Worm (Caenorhabditis elegans): ENCODE results near the gene arx-2.
A peak's percentile ranks its signal among the peaks of the same experiment; 100 is the strongest.

The arx-2 gene

DNA sequence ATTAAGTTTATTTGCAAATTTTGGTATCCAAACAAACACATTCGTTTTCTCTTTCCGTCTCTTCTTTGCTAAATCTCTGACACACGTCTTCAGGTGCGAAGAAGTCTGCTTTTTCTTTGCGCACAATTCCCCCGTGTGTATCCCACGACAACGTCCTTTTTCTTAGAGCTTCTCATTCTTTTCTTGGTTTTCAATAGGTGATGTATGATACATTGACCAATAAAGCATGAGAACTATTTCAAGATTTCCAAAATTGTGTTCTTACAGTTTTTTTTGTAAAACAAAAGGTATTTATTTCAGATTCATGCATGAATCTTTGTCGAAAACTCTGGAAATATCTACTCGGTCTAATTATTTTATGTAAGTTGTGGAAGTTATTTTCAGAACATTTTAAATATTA is 48.4 kb downstream of the arx-2 start, which contains the start of gene B0024.15:
Gene B0024.15 (plus strand): TSS at position 301 of the 400 bp plus-strand sequence.
- TF ChIP-seq tbx-2 (tag; optimal IDR thresholded peaks at IDR 0.05) (no peak), fkh-8 (tag; optimal IDR thresholded peaks at IDR 0.05) (peak; percentile 35)

DNA sequence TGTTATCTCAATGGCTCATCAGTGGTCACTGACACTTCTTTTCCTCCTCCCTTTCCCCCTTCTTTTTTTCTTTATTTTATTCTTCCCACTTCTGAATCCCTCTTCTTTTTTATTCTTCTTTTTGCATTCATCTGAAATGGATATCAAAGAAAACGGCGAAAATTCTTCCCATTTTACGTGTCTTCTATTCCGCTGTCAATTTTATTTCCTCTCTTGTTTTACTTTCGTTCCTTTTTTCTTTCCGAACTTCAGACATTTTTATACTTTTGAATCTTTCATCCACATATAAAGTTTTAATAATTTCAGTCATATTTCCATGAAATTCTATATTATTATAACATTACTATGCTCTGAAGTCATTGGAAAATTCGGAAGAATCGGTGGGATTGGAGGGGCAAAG is 50.9 kb downstream of the arx-2 start, which contains the start of gene B0024.3:
Gene B0024.3 (plus strand): TSS at position 301 of the 400 bp plus-strand sequence.
- TF ChIP-seq lir-3 (tag; optimal IDR thresholded peaks at IDR 0.05; ENCODE audit: poor library complexity): no peak
- TF ChIP-seq tbx-2 (tag; optimal IDR thresholded peaks at IDR 0.05): no peak
- no peak for TF ChIP-seq nhr-84 (tag; optimal IDR thresholded peaks at IDR 0.05)
- TF ChIP-seq lin-14 (GFP tag; optimal IDR thresholded peaks at IDR 0.05): peak; percentile 34
- TF ChIP-seq nhr-237 (tag; optimal IDR thresholded peaks at IDR 0.05): no peak
- no peak for TF ChIP-seq ceh-90 (tag; optimal IDR thresholded peaks at IDR 0.05)
- TF ChIP-seq ceh-88 (GFP tag; IDR thresholded peaks at IDR 0.05): no peak
- peak in 1 of 2 experiments; percentile 8 for TF ChIP-seq lsy-2 (tag; optimal IDR thresholded peaks at IDR 0.05)
- TF ChIP-seq unc-98 (GFP tag; IDR thresholded peaks at IDR 0.05): no peak
- no peak for TF ChIP-seq ceh-8 (GFP tag; optimal IDR thresholded peaks at IDR 0.05)
- no peak for TF ChIP-seq xbp-1 (tag; optimal IDR thresholded peaks at IDR 0.05)
- TF ChIP-seq nhr-20 (tag; optimal IDR thresholded peaks at IDR 0.05): no peak
- TF ChIP-seq nhr-19 (GFP tag; conservative IDR thresholded peaks at IDR 0.05): no peak

DNA sequence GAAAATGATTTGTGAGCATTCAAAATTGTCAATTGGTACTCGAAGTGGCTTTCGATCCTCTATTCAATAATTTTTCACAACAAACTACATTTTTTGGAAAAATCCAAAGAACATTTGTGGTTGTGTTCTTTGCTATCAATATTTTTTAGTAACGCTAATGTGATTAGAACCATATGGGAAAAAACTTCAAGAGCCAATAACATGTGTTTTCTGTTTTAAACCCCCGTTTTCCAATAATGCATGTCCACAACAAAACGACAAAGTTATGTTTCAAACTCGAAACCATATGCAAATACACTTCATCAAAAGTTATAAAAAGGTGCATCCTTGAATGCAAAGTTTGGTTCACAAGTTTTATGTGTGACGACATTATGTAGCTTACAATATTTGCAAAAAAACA is 52.3 kb downstream of the arx-2 start:
- TF ChIP-seq efl-3 (GFP tag; optimal IDR thresholded peaks at IDR 0.05) (no peak), ceh-90 (tag; optimal IDR thresholded peaks at IDR 0.05) (no peak), lin-39 (tag; optimal IDR thresholded peaks at IDR 0.05) (no peak), dsc-1 (tag; optimal IDR thresholded peaks at IDR 0.05) (peak; percentile 97), efl-1 (optimal IDR thresholded peaks at IDR 0.05) (no peak), efl-1 (GFP tag; optimal IDR thresholded peaks at IDR 0.05 in 1 of 2) (peak in 1 of 2 experiments; percentile 44), jun-1 (tag; optimal IDR thresholded peaks at IDR 0.05) (no peak), nhr-11 (tag; optimal IDR thresholded peaks at IDR 0.05) (no peak), snu-23 (GFP tag; optimal IDR thresholded peaks at IDR 0.05) (no peak), grh-1 (GFP tag; IDR thresholded peaks at IDR 0.05) (no peak), mdl-1 (tag; optimal IDR thresholded peaks at IDR 0.05) (no peak), aly-2 (tag; optimal IDR thresholded peaks at IDR 0.05) (no peak), blmp-1 (tag; optimal IDR thresholded peaks at IDR 0.05) (no peak), fkh-4 (tag; optimal IDR thresholded peaks at IDR 0.05; ENCODE audit: borderline replicate concordance) (peak; percentile 92), nhr-20 (tag; optimal IDR thresholded peaks at IDR 0.05) (no peak), aha-1 (tag; optimal IDR thresholded peaks at IDR 0.05) (no peak), lin-15B (tag; optimal IDR thresholded peaks at IDR 0.05) (no peak), C04F5.9 (tag; optimal IDR thresholded peaks at IDR 0.05) (no peak), ets-5 (GFP tag; IDR thresholded peaks at IDR 0.05) (no peak), nhr-47 (tag; optimal IDR thresholded peaks at IDR 0.05) (no peak)

All from whole organism, L1 larva.